Fruit fly (Drosophila melanogaster): ENCODE data around the gene Archease.

Archease gene

DNA sequence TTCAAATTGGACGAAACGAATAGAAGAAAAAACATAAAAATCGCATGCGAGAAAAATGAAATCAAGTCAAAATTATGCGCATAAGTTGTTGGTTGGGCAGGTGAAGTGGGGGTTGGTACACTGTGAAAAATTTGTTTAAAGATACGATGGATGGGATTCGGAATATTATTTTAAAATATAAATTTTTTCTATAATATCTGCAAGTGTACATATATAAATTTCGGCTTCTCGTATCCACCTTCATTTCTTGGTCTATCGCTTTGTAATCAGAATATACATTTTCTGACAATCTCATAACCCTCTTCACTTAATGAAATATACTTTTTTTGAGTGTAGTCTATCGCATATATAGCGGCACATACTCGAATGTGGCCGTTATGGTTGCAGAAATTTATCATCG lies 40.6 kb upstream of the Archease start (continued):
- TF ChIP-seq CG32532 (GFP tag; IDR thresholded peaks at IDR 0.05), result no peak
- no peak for TF ChIP-seq twi (tag; optimal IDR thresholded peaks at IDR 0.05)
- no peak for TF ChIP-seq insv (GFP tag; optimal IDR thresholded peaks at IDR 0.05)
- no peak for TF ChIP-seq Gug (GFP tag; IDR thresholded peaks at IDR 0.05)
- no peak for TF ChIP-seq dan (GFP tag; IDR thresholded peaks at IDR 0.05)
- no peak for TF ChIP-seq toy (GFP tag; IDR thresholded peaks at IDR 0.05)
- TF ChIP-seq CG11093 (GFP tag; IDR thresholded peaks at IDR 0.05), result no peak
- no peak for TF ChIP-seq Chrac-16 (GFP tag; optimal IDR thresholded peaks at IDR 0.05)
- TF ChIP-seq CG14710 (tag; optimal IDR thresholded peaks at IDR 0.05), result no peak
- TF ChIP-seq Sin3A (optimal IDR thresholded peaks at IDR 0.05), result no peak
- no peak for TF ChIP-seq CG2129 (GFP tag; IDR thresholded peaks at IDR 0.05; ENCODE audit: partially characterized antibody)
- no peak for TF ChIP-seq CG15514 (GFP tag; optimal IDR thresholded peaks at IDR 0.05)
- no peak for TF ChIP-seq Dp (GFP tag; optimal IDR thresholded peaks at IDR 0.05)
- no peak for TF ChIP-seq Bgb (GFP tag; IDR thresholded peaks at IDR 0.05; ENCODE audit: partially characterized antibody)
- peak; percentile 8 for TF ChIP-seq CG12659 (GFP tag; optimal IDR thresholded peaks at IDR 0.05)
- peak; percentile 17 for TF ChIP-seq CG30403 (GFP tag; optimal IDR thresholded peaks at IDR 0.05)
- TF ChIP-seq CG12236 (GFP tag; optimal IDR thresholded peaks at IDR 0.05), result no peak
- TF ChIP-seq ATbp (GFP tag; optimal IDR thresholded peaks at IDR 0.05), result peak; percentile 13
- no peak for TF ChIP-seq CG33213 (GFP tag; optimal IDR thresholded peaks at IDR 0.05)
- peak; percentile 0 for TF ChIP-seq bcd (GFP tag; optimal IDR thresholded peaks at IDR 0.05)
- no peak for TF ChIP-seq tap (tag; optimal IDR thresholded peaks at IDR 0.05)
- TF ChIP-seq rib (GFP tag; IDR thresholded peaks at IDR 0.05), result no peak
- no peak for TF ChIP-seq CG12942 (GFP tag; optimal IDR thresholded peaks at IDR 0.05)
- no peak for TF ChIP-seq gcm2 (GFP tag; optimal IDR thresholded peaks at IDR 0.05)
- no peak for TF ChIP-seq CG9215 (GFP tag; IDR thresholded peaks at IDR 0.05)
- no peak for TF ChIP-seq CG3838 (GFP tag; optimal IDR thresholded peaks at IDR 0.05)
- TF ChIP-seq CG2712 (tag; optimal IDR thresholded peaks at IDR 0.05), result peak; percentile 35
- no peak for TF ChIP-seq HmgD (GFP tag; optimal IDR thresholded peaks at IDR 0.05)
- TF ChIP-seq ranshi (GFP tag; IDR thresholded peaks at IDR 0.05), result 0 out of 2 replicates have a peak, but pooled peaks have one; percentile 9
- TF ChIP-seq CG32767 (GFP tag; IDR thresholded peaks at IDR 0.05), result no peak
- TF ChIP-seq Sox100B (GFP tag; optimal IDR thresholded peaks at IDR 0.05), result no peak
- TF ChIP-seq CG7372 (GFP tag; IDR thresholded peaks at IDR 0.05), result no peak
- no peak for TF ChIP-seq Mrtf (GFP tag; IDR thresholded peaks at IDR 0.05)
- TF ChIP-seq Meics (GFP tag; optimal IDR thresholded peaks at IDR 0.05), result peak; percentile 28
- TF ChIP-seq CG7839 (tag; optimal IDR thresholded peaks at IDR 0.05), result peak; percentile 24
- peak; percentile 57 for TF ChIP-seq dmrt99B (tag; optimal IDR thresholded peaks at IDR 0.05)
- no peak for TF ChIP-seq CG11696 (GFP tag; IDR thresholded peaks at IDR 0.05)
- peak; percentile 32 for TF ChIP-seq CG2678 (tag; optimal IDR thresholded peaks at IDR 0.05)
- no peak for TF ChIP-seq Fer3 (tag; optimal IDR thresholded peaks at IDR 0.05)
- TF ChIP-seq dpn (GFP tag; optimal IDR thresholded peaks at IDR 0.05), result peak in 1 of 2 experiments; percentile 6
- no peak for TF ChIP-seq HHEX (GFP tag; optimal IDR thresholded peaks at IDR 0.05)
- TF ChIP-seq CG10543 (GFP tag; optimal IDR thresholded peaks at IDR 0.05), result no peak
- no peak for TF ChIP-seq HmgZ (tag; optimal IDR thresholded peaks at IDR 0.05)
- TF ChIP-seq CHES-1-like (GFP tag; optimal IDR thresholded peaks at IDR 0.05), result no peak
- TF ChIP-seq CG1024 (GFP tag; IDR thresholded peaks at IDR 0.05), result no peak
- TF ChIP-seq Mes4 (GFP tag; optimal IDR thresholded peaks at IDR 0.05), result no peak
- TF ChIP-seq pita (GFP tag; optimal IDR thresholded peaks at IDR 0.05), result no peak
- TF ChIP-seq gfzf (GFP tag; optimal IDR thresholded peaks at IDR 0.05), result no peak
- TF ChIP-seq CG32772 (GFP tag; IDR thresholded peaks at IDR 0.05), result no peak
- TF ChIP-seq stwl (tag; optimal IDR thresholded peaks at IDR 0.05), result no peak
- TF ChIP-seq CG7963 (GFP tag; IDR thresholded peaks at IDR 0.05; ENCODE audit: partially characterized antibody), result no peak
- no peak for TF ChIP-seq CG1602 (GFP tag; optimal IDR thresholded peaks at IDR 0.05)
